Worm (Caenorhabditis elegans): ENCODE measurements around the gene clc-5.

DNA sequence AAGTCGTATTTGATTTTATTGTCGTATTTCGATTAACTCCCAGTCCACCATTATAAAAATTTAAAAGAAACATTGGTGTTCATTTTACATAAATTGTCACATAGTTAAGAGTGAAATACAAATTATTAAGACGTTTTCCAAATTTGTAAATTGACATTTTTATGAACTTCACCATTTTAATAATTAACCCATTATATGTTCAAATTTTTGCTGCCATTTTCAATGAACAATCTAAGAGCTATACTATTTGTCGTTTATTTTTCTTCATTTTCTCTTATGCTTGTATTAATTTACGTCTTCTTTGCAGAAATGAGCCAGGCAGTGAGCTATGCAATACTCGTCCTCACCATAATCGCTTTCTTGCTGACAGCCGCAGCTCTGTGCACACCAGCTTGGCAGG is 2.2 kb upstream of the clc-5 start, which contains the start of gene clc-2:
- TF ChIP-seq unc-39 (tag; optimal IDR thresholded peaks at IDR 0.05) (no peak), ztf-11 (tag; optimal IDR thresholded peaks at IDR 0.05) (no peak), elt-3 (tag; optimal IDR thresholded peaks at IDR 0.05) (no peak), lin-13 (tag; optimal IDR thresholded peaks at IDR 0.05) (no peak)

Data from whole organism, mixed stage, embryonic.